Fruit fly (Drosophila melanogaster): ENCODE measurements around the gene ND-75.

The ND-75 gene

dm6 chrX:8198935-8199580 is 52.4 kb downstream of the ND-75 start (continued):
- TF ChIP-seq Awh (GFP tag; IDR thresholded peaks at IDR 0.05) = peak; percentile 29; the same call in 1 of the 2 replicates
- no peak for TF ChIP-seq CG6791 (GFP tag; IDR thresholded peaks at IDR 0.05; ENCODE audit: partially characterized antibody)
- peak; percentile 4 for TF ChIP-seq salm (tag; optimal IDR thresholded peaks at IDR 0.05)
- peak; percentile 74 for TF ChIP-seq cwo (GFP tag; optimal IDR thresholded peaks at IDR 0.05)
- no peak for TF ChIP-seq CG10565 (GFP tag; optimal IDR thresholded peaks at IDR 0.05)
- no peak for TF ChIP-seq zen2 (GFP tag; IDR thresholded peaks at IDR 0.05; ENCODE audit: partially characterized antibody)
- TF ChIP-seq jumu (GFP tag; optimal IDR thresholded peaks at IDR 0.05) = no peak
- TF ChIP-seq chinmo (GFP tag; IDR thresholded peaks at IDR 0.05; ENCODE audit: partially characterized antibody) = 0 out of 4 replicates have a peak, but pooled peaks have one; percentile 14
- TF ChIP-seq Ravus (GFP tag; IDR thresholded peaks at IDR 0.05) = no peak
- no peak for TF ChIP-seq CG18764 (GFP tag; optimal IDR thresholded peaks at IDR 0.05)
- TF ChIP-seq Antp (GFP tag; optimal IDR thresholded peaks at IDR 0.05) = no peak
- peak; percentile 22 for TF ChIP-seq CG15514 (GFP tag; optimal IDR thresholded peaks at IDR 0.05)
- no peak for TF ChIP-seq CG17361 (GFP tag; IDR thresholded peaks at IDR 0.05)
- no peak for TF ChIP-seq CG18262 (tag; optimal IDR thresholded peaks at IDR 0.05)
- TF ChIP-seq B-H2 (GFP tag; optimal IDR thresholded peaks at IDR 0.05) = no peak
- no peak for TF ChIP-seq MBD-R2 (GFP tag; IDR thresholded peaks at IDR 0.05)
- TF ChIP-seq nerfin-1 (tag; optimal IDR thresholded peaks at IDR 0.05) = no peak
- TF ChIP-seq Opbp (GFP tag; IDR thresholded peaks at IDR 0.05; ENCODE audit: partially characterized antibody) = no peak
- TF ChIP-seq Deaf1 (tag; optimal IDR thresholded peaks at IDR 0.05) = no peak
- no peak for TF ChIP-seq pho (GFP tag; optimal IDR thresholded peaks at IDR 0.05)
- TF ChIP-seq YL-1 (GFP tag; optimal IDR thresholded peaks at IDR 0.05) = no peak
- TF ChIP-seq caup (GFP tag; optimal IDR thresholded peaks at IDR 0.05; ENCODE audit: severe bottlenecking) = peak; percentile 37
- no peak for TF ChIP-seq CkIIα-i1 (GFP tag; IDR thresholded peaks at IDR 0.05)
- TF ChIP-seq CG12744 (GFP tag; optimal IDR thresholded peaks at IDR 0.05) = no peak
- TF ChIP-seq CG18599 (GFP tag; optimal IDR thresholded peaks at IDR 0.05) = peak; percentile 64
- peak; percentile 11; the same call in 1 of the 3 replicates for TF ChIP-seq CG34422 (GFP tag; IDR thresholded peaks at IDR 0.05)
- no peak for TF ChIP-seq CG15269 (tag; optimal IDR thresholded peaks at IDR 0.05)
- no peak for TF ChIP-seq CG17612 (GFP tag; IDR thresholded peaks at IDR 0.05)
- TF ChIP-seq Rfx (GFP tag; IDR thresholded peaks at IDR 0.05) = peak; percentile 29; the same call in 1 of the 2 replicates
- TF ChIP-seq ATbp (GFP tag; optimal IDR thresholded peaks at IDR 0.05) = peak; percentile 11
- peak; percentile 11 for TF ChIP-seq CG6813 (GFP tag; optimal IDR thresholded peaks at IDR 0.05)
- TF ChIP-seq bigmax (GFP tag; optimal IDR thresholded peaks at IDR 0.05) = no peak
- TF ChIP-seq CG2116 (GFP tag; optimal IDR thresholded peaks at IDR 0.05) = no peak
- no peak for TF ChIP-seq CG5245 (GFP tag; optimal IDR thresholded peaks at IDR 0.05)
- no peak for TF ChIP-seq MESR4 (GFP tag; optimal IDR thresholded peaks at IDR 0.05)
- TF ChIP-seq CG13296 (GFP tag; optimal IDR thresholded peaks at IDR 0.05) = peak; percentile 34
- peak; percentile 46; the same call in 1 of the 3 replicates for TF ChIP-seq ci (GFP tag; IDR thresholded peaks at IDR 0.05)
- TF ChIP-seq disco-r (GFP tag; optimal IDR thresholded peaks at IDR 0.05) = no peak
- TF ChIP-seq CG13287 (GFP tag; IDR thresholded peaks at IDR 0.05; ENCODE audit: partially characterized antibody) = no peak
- no peak for TF ChIP-seq Elba2 (GFP tag; optimal IDR thresholded peaks at IDR 0.05)
- TF ChIP-seq CG3726 (GFP tag; IDR thresholded peaks at IDR 0.05) = no peak
- TF ChIP-seq CG12236 (GFP tag; optimal IDR thresholded peaks at IDR 0.05) = no peak
- no peak for TF ChIP-seq ssp (GFP tag; IDR thresholded peaks at IDR 0.05)
- TF ChIP-seq CG12769 (tag; optimal IDR thresholded peaks at IDR 0.05) = peak; percentile 69
- no peak for TF ChIP-seq CG7745 (tag; optimal IDR thresholded peaks at IDR 0.05)
- TF ChIP-seq Sry-β (GFP tag; optimal IDR thresholded peaks at IDR 0.05) = no peak
- peak; percentile 41 for TF ChIP-seq Hey (tag; optimal IDR thresholded peaks at IDR 0.05)
- peak; percentile 47; the same call in 1 of the 2 replicates for TF ChIP-seq CG32772 (GFP tag; IDR thresholded peaks at IDR 0.05)
- no peak for TF ChIP-seq usp (GFP tag; optimal IDR thresholded peaks at IDR 0.05)
